Fruit fly (Drosophila melanogaster): ENCODE measurements around the gene CG14969.

The CG14969 gene

dm6 chr3L:3300345-3300744 lies 34.4 kb downstream of the CG14969 start (continued):
- TF ChIP-seq CG10565 (GFP tag; optimal IDR thresholded peaks at IDR 0.05) (no peak), Dad (GFP tag; optimal IDR thresholded peaks at IDR 0.05) (peak; percentile 16), CG4282 (GFP tag; optimal IDR thresholded peaks at IDR 0.05) (no peak), Bdp1 (GFP tag; optimal IDR thresholded peaks at IDR 0.05) (peak; percentile 25), Xbp1 (GFP tag; optimal IDR thresholded peaks at IDR 0.05) (peak; percentile 49), gt (GFP tag; IDR thresholded peaks at IDR 0.05) (no peak), CG33213 (GFP tag; optimal IDR thresholded peaks at IDR 0.05) (peak; percentile 33)

DNA sequence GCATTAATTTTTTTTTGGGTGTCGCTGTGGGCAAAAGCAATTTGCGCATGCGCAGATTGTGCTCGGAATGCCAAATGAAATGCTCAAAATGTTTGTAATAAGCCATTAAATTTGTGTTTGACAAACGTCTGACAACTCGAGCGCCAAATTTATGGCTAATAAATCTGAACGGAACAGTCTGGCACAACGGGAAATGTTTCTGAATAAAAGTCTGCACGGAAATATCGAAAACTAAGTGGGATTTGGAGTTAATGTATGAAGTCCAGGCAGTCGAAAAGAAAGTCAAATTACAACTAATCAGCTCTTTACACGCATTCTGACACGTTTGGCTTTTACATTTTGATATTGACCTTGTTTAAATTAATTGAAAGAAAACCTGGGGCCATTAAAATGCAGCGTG lies 43.6 kb downstream of the CG14969 start, which contains the start of gene CG12009:
Gene CG12009 (plus strand): TSS at position 301 of the 400 bp plus-strand sequence.
- TF ChIP-seq TFAM (GFP tag; optimal IDR thresholded peaks at IDR 0.05) (no peak), esg (GFP tag; conservative IDR thresholded peaks at IDR 0.05) (no peak), Atf6 (GFP tag; IDR thresholded peaks at IDR 0.05) (no peak), Asciz (GFP tag; optimal IDR thresholded peaks at IDR 0.05) (no peak), dmrt99B (tag; optimal IDR thresholded peaks at IDR 0.05) (no peak)

DNA sequence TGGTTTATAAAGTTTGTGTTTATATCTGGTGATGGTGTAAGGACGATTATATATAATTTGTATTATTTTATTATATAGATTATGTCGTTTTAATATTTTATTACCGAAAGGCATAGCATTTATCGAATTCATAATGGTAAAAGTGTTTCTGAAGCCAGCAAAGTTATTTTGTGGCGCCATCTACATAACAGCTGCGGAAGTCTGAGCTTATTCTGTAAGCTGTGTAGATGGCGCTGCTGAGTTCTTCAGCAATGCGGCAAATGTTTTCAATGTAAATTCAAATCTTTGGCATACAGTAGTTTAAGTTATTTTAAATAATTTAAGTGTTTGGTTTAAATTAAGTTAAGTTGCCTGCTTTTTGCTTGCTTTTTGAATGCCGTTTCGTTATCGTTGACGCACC lies 46.4 kb downstream of the CG14969 start:
- peak; percentile 21 for TF ChIP-seq phol (tag; optimal IDR thresholded peaks at IDR 0.05)
- TF ChIP-seq fru (optimal IDR thresholded peaks at IDR 0.05): no peak
- TF ChIP-seq Fer3 (tag; optimal IDR thresholded peaks at IDR 0.05): peak; percentile 32
- TF ChIP-seq Elba2 (GFP tag; optimal IDR thresholded peaks at IDR 0.05): no peak
- TF ChIP-seq eve (GFP tag; optimal IDR thresholded peaks at IDR 0.05): no peak
- no peak for TF ChIP-seq sqz (GFP tag; optimal IDR thresholded peaks at IDR 0.05)
- peak; percentile 16 for TF ChIP-seq Med (GFP tag)
- no peak for TF ChIP-seq z (GFP tag; IDR thresholded peaks at IDR 0.05)
- TF ChIP-seq zfh1 (GFP tag; IDR thresholded peaks at IDR 0.05): peak; percentile 38; the same call in 1 of the 3 replicates
- TF ChIP-seq CG32767 (GFP tag; IDR thresholded peaks at IDR 0.05): no peak
- TF ChIP-seq Ssrp (tag; optimal IDR thresholded peaks at IDR 0.05): no peak
- 0 out of 2 replicates have a peak, but pooled peaks have one; percentile 44 for TF ChIP-seq CG11085 (GFP tag; IDR thresholded peaks at IDR 0.05)
- TF ChIP-seq Nf-YC (tag; optimal IDR thresholded peaks at IDR 0.05): no peak
- no peak for TF ChIP-seq gsb (GFP tag; IDR thresholded peaks at IDR 0.05)
- no peak for TF ChIP-seq prd (optimal IDR thresholded peaks at IDR 0.05)
- peak; percentile 53; the same call in 2 of the 3 replicates for TF ChIP-seq prd (GFP tag; IDR thresholded peaks at IDR 0.05)
- no peak for TF ChIP-seq pb (GFP tag; optimal IDR thresholded peaks at IDR 0.05)
- peak; percentile 55 for TF ChIP-seq CG17359 (tag; optimal IDR thresholded peaks at IDR 0.05)
- TF ChIP-seq CG14014 (GFP tag; IDR thresholded peaks at IDR 0.05): peak; percentile 44; the same call in 1 of the 2 replicates
- TF ChIP-seq tio (GFP tag; optimal IDR thresholded peaks at IDR 0.05): no peak
- TF ChIP-seq Sry-β (GFP tag; optimal IDR thresholded peaks at IDR 0.05): no peak
- TF ChIP-seq ci (GFP tag; IDR thresholded peaks at IDR 0.05): no peak; the same call in 2 of the 3 replicates
- no peak for TF ChIP-seq CG12219 (GFP tag; optimal IDR thresholded peaks at IDR 0.05)
- peak; percentile 93 for TF ChIP-seq CG11456 (GFP tag; IDR thresholded peaks at IDR 0.05)
- TF ChIP-seq schlank (tag; optimal IDR thresholded peaks at IDR 0.05): no peak
- no peak for TF ChIP-seq Myb (GFP tag; optimal IDR thresholded peaks at IDR 0.05)
- no peak for TF ChIP-seq D19A (tag; optimal IDR thresholded peaks at IDR 0.05)
- no peak for TF ChIP-seq en (GFP tag; optimal IDR thresholded peaks at IDR 0.05)
- peak; percentile 60 for TF ChIP-seq tin (GFP tag; optimal IDR thresholded peaks at IDR 0.05)
- no peak for TF ChIP-seq chn (GFP tag; optimal IDR thresholded peaks at IDR 0.05)
- TF ChIP-seq CG10654 (GFP tag; optimal IDR thresholded peaks at IDR 0.05): peak; percentile 35
- no peak for TF ChIP-seq CG13296 (GFP tag; optimal IDR thresholded peaks at IDR 0.05)
- no peak for TF ChIP-seq D (optimal IDR thresholded peaks at IDR 0.05)
- TF ChIP-seq D (GFP tag; optimal IDR thresholded peaks at IDR 0.05): no peak
- TF ChIP-seq CG17802 (tag; optimal IDR thresholded peaks at IDR 0.05): peak; percentile 2
- 0 out of 3 replicates have a peak, but pooled peaks have one; percentile 43 for TF ChIP-seq CG3726 (GFP tag; IDR thresholded peaks at IDR 0.05)
- TF ChIP-seq CG17361 (GFP tag; IDR thresholded peaks at IDR 0.05): peak; percentile 40; the same call in 1 of the 3 replicates
- TF ChIP-seq slbo (GFP tag; IDR thresholded peaks at IDR 0.05): peak; percentile 79
